Fruit fly (Drosophila melanogaster): ENCODE data around the gene kto.

Gene kto

dm6 chr3L:19794203-19794802 lies 42.1 kb upstream of the kto start (continued):
- TF ChIP-seq bsh (GFP tag; optimal IDR thresholded peaks at IDR 0.05) (peak; percentile 74 to 93), ATbp (GFP tag; optimal IDR thresholded peaks at IDR 0.05) (peak; percentile 79), cwo (GFP tag; optimal IDR thresholded peaks at IDR 0.05) (peak; percentile 88), CG7357 (GFP tag; IDR thresholded peaks at IDR 0.05) (peak; percentile 55; the same call in 1 of the 3 replicates), CG3995 (GFP tag; optimal IDR thresholded peaks at IDR 0.05) (peak; percentile 54), CG9727 (GFP tag; optimal IDR thresholded peaks at IDR 0.05) (peak; percentile 94), B-H1 (GFP tag; IDR thresholded peaks at IDR 0.05) (peak; percentile 57; the same call in 2 of the 3 replicates), Hr51 (GFP tag; optimal IDR thresholded peaks at IDR 0.05) (peak; percentile 66 to 89), dan (GFP tag; IDR thresholded peaks at IDR 0.05) (no peak), CG13296 (GFP tag; optimal IDR thresholded peaks at IDR 0.05) (peak; percentile 90), CG7963 (GFP tag; IDR thresholded peaks at IDR 0.05; ENCODE audit: partially characterized antibody) (peak; percentile 35; the same call in 1 of the 3 replicates), CG31365 (tag; optimal IDR thresholded peaks at IDR 0.05) (no peak), CG14965 (GFP tag; optimal IDR thresholded peaks at IDR 0.05; ENCODE audit: borderline replicate concordance) (peak; percentile 57), dmrt99B (tag; optimal IDR thresholded peaks at IDR 0.05) (peak; percentile 91), CG12071 (GFP tag; optimal IDR thresholded peaks at IDR 0.05) (peak; percentile 70), Dip3 (GFP tag; optimal IDR thresholded peaks at IDR 0.05) (peak; percentile 63), run (tag; optimal IDR thresholded peaks at IDR 0.05) (peak; percentile 73), CG17385 (GFP tag; optimal IDR thresholded peaks at IDR 0.05) (peak; percentile 87), ac (GFP tag; optimal IDR thresholded peaks at IDR 0.05) (peak; percentile 22), jigr1 (GFP tag; IDR thresholded peaks at IDR 0.05) (0 out of 3 replicates have a peak, but pooled peaks have one; percentile 28), Oli (tag; optimal IDR thresholded peaks at IDR 0.05) (peak; percentile 90), h (optimal IDR thresholded peaks at IDR 0.05) (no peak), oc (tag; optimal IDR thresholded peaks at IDR 0.05) (no peak), onecut (GFP tag; IDR thresholded peaks at IDR 0.05) (peak; percentile 76), cas (GFP tag; IDR thresholded peaks at IDR 0.05) (0 out of 2 replicates have a peak, but pooled peaks have one; percentile 31), CG4360 (GFP tag; IDR thresholded peaks at IDR 0.05) (no peak), gfzf (GFP tag; optimal IDR thresholded peaks at IDR 0.05) (no peak), CG3838 (GFP tag; optimal IDR thresholded peaks at IDR 0.05) (peak; percentile 51), CG8924 (tag; optimal IDR thresholded peaks at IDR 0.05) (peak; percentile 86), her (GFP tag; optimal IDR thresholded peaks at IDR 0.05) (peak; percentile 73), ato (GFP tag; IDR thresholded peaks at IDR 0.05; ENCODE audit: partially characterized antibody) (peak; percentile 44; the same call in 1 of the 2 replicates), Six4 (GFP tag; optimal IDR thresholded peaks at IDR 0.05) (peak; percentile 79), unc-4 (GFP tag; IDR thresholded peaks at IDR 0.05; ENCODE audit: partially characterized antibody) (no peak), CG10979 (tag; optimal IDR thresholded peaks at IDR 0.05) (peak; percentile 81), Lpt (GFP tag; optimal IDR thresholded peaks at IDR 0.05) (no peak), Sox102F (GFP tag; optimal IDR thresholded peaks at IDR 0.05) (peak; percentile 84), CG10274 (GFP tag; optimal IDR thresholded peaks at IDR 0.05) (peak; percentile 73), gro (GFP tag; optimal IDR thresholded peaks at IDR 0.05) (peak; percentile 39), insv (GFP tag; optimal IDR thresholded peaks at IDR 0.05) (peak in 1 of 2 experiments; percentile 63), CG12236 (GFP tag; optimal IDR thresholded peaks at IDR 0.05) (peak; percentile 47), Spps (tag; optimal IDR thresholded peaks at IDR 0.05) (peak; percentile 52), H15 (GFP tag; IDR thresholded peaks at IDR 0.05) (peak; percentile 60; the same call in 1 of the 3 replicates), CG9609 (GFP tag; optimal IDR thresholded peaks at IDR 0.05) (peak; percentile 69), kah (GFP tag; optimal IDR thresholded peaks at IDR 0.05) (peak; percentile 69), PHDP (tag; optimal IDR thresholded peaks at IDR 0.05) (peak; percentile 87), CG10431 (GFP tag; optimal IDR thresholded peaks at IDR 0.05) (peak; percentile 72), Adf1 (GFP tag; IDR thresholded peaks at IDR 0.05) (peak; percentile 56), sim (GFP tag; IDR thresholded peaks at IDR 0.05) (peak; percentile 56; the same call in 1 of the 2 replicates), ham (GFP tag; IDR thresholded peaks at IDR 0.05) (no peak)

Measured in whole organism, embryonic.